Fruit fly (Drosophila melanogaster) whole organism, larva: ENCODE measurements around the gene Top2.

ENCODE experiments used
- noc ChIP-seq: fragments of 200-800 bp; sonication (Bioruptor generic); optimal IDR thresholded peaks from 3 replicates; lab custom pipeline; 2019; ENCODE audit warnings: missing biosample characterization, mild to moderate bottlenecking, missing genetic modification characterization, moderate library complexity

Top2 gene

DNA sequence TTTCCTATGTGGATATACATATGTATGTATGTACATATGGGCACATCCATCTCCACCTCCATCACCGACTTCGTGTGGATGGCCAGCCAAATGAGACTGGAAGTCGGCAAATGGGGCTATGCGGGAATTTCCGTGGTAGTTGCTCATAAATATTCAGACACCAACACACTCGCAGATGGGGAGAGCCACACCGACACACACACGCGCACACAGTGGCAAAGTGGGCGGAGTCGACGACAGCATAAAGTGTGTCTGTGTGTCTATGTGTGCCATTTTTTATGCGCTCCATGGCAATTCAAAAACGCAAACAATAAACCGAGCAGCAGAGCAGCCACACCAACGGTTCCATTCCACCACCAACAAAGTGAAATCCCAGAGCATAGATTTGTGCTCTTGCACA is 9.6 kb upstream of the Top2 start:
- TF ChIP-seq noc (tag; lab: Kevin White, UChicago) = no peak

DNA sequence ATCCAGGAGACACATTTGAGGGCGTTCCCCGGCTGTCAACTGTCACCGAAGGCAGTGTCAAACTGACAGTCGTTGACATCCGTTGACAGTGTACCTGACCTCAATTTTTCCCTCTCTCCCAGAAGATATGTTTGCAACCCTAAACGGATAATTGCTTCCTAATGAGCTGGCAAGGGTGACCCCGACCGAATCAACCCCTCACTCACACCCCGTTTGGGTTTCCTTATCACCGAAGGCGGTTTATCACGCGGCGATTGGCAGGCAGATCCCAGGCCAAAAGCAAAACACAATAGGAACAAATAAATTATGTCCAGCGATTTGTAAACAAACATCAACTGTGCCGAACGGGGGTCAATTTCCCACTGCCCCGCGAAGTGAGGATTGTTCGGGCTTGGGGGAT is 6.1 kb upstream of the Top2 start:
- TF ChIP-seq noc (tag; lab: Kevin White, UChicago) = no peak

DNA sequence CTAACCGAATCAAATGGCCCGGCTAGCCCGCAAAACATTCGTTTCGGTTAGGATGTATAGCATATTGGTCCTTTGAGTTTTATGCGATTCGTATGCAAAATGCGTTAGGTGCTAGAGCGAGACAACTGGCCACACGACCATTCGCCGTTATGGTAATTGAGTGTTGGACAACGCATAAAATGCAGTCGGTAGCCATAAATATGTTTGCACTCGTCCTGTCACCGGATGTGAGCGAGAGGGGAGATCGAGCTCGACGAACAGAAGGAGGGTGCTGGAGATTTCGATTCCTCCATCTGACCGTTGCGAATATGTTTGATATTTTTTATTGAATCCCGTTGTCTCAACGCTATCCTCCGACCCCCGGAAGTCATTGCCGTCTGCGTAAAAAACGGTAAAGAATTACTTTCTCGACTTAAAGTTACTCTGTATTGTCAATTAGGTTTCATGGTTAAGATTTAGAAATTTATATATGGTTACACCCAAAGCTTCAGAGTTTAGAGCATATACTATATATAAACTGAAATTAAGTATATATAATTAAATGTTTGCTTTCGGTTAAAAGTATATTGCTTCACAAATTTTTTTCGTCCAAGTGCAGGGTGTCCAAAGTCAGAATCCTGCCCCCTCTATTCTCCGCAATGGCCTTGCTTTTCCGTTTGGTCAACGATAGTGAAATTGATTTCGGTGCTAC is 4.7 kb upstream of the Top2 start:
- TF ChIP-seq noc (tag; lab: Kevin White, UChicago) = no peak

DNA sequence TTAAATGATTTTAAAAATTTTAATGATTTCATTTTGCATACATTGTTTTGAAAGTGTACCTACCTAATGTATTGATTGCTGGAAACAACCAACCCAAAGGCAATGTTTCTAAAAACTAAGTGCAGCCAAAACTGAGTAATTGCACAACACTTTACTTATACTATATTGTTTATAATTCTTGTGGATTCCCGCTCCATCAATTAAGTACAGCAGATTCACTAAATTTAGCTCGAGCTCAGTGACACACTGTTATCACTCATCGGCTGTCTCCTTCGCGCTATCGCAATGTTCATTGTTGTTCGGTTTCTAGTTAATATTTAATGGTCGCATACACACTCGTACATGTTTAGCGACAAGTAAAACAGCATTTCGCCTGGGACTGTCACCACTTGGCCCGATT is 2.4 kb upstream of the Top2 start:
- TF ChIP-seq noc (tag; lab: Kevin White, UChicago) = no peak

DNA sequence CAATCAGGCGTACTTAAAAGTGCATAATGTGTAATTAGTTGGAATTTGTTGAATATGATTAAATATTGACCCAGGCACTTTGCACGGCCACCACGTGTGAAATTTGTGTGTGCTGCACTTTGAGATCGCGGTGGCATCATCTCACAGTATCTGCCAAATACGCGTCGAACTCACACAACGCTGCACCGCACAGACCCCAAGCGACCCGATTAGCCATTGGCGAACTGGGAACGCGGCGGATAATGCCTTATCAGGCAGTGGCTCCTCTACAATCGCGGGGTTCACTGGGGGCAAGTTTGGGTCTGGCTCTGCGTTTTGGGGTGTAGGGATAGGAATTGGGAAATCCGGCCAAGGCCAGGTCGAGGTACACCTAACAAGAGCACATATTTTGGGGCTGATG is 1.9 kb upstream of the Top2 start:
- TF ChIP-seq noc (tag; lab: Kevin White, UChicago) = no peak

DNA sequence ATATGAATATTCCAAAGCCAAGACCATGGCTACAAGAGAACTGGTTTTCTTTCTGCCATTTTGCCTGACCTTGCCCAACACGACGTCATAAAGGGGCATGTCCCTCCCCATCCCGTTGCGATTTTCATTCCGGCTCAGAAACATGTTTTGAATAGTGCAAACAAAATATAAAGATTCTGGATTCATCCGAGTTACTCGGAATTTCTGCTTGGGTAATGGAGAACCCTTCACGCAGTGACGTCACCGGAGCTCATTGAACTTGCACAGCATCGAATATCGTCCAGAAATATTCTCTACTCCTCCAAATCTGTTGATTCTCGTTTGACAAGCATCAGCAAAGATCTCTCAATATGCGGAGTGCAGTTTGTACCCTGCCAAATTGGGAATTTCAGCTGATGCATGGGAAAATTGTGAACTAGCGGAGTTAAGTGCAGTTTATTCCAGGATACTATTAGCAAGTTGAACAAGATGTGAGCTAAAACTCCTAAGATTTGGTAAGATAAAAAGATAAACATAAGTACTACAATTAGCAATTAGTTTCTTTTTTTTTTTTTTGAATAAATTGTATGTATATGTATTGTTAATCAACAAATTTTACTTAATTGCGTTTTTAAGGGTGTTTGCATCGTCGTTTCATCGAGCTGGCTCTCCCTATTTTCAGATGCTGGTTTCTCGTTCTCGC is 921 bp upstream of the Top2 start, which contains the start of gene CG10026:
Gene CG10026, plus strand, starts transcription at position 187 of the 682 bp plus-strand sequence.
- no peak for TF ChIP-seq noc (tag; lab: Kevin White, UChicago)

DNA sequence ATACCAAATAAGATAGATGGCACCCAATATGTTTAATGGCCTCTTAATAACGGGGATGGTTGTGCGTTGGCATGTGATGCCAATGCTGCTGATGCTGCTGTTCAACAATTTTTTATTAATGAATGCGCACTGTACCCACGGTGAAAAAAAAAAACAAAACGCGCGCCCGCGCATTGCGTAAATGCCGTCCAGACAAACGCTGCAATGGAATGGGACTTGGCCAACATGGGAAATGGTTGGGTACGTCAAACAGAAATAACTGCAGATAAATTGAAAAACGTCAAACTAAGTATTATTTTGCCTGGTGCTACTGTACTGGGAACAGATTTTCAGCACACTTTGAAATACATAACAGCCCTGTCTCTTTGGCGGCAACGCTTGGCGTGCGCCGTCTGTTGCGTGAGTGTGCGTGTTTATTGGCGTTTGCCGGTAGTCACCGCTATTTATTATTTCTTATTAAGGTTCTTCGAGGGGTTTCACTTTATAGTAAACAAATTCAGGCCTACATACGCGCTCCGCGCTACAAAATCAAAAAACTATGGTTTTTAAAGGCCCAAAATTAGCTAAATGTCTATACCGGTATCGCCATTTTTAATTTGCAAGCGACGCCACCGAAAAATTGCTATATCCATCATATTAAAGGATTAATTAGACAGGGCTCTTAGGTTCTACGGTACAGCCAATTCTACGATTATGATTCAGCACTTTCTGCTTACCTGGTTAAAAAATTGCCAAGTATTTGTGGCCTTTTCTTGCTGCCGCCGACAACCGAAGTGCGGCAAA is 564 bp downstream of the Top2 start:
- peak; percentile 7 for TF ChIP-seq noc (tag; lab: Kevin White, UChicago)

DNA sequence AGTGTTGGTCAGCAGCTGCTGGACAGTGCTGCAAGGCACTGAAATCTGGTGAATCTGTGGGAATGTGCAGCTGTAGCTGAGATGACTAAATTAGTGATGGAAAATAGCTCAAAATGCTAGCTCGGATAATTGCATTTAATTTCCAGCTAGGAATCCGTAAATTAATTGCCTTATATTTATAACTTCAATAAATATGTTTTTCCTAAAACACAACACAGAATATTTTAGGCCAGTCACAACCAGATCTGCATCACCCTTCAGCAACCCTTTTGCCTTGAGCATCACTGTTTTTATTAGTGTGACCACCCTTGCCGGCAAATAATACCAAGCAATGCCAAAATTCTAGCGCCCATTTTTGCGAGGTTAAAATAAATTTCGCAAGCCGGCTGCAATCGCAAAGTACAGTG is 8.6 kb downstream of the Top2 start, which contains the start of gene Hs2st:
Gene Hs2st, minus strand, starts transcription at position 17 of the 407 bp plus-strand sequence.
- peak; percentile 91 for TF ChIP-seq noc (tag; lab: Kevin White, UChicago)

DNA sequence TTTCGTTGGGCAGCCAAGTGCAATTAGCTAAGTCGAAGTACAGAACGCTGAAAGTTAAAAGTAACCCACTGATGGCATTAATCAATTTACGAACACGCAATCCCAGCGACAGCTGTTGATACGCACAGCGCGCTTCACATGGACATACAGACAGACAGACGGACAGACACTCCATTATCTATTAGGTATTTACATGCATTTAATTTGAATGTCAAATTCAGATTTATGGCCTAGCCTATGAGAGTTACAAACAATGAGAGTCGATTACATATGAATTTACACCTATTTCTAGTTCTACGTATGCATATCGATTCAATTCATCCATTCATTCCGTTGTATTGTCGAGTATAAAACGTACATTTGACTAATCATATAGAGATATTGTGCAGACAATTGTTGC is 10.7 kb downstream of the Top2 start, which contains the start of gene CG10237:
Gene CG10237, minus strand, starts transcription at position 101 of the 400 bp plus-strand sequence.
- no peak for TF ChIP-seq noc (tag; lab: Kevin White, UChicago)

DNA sequence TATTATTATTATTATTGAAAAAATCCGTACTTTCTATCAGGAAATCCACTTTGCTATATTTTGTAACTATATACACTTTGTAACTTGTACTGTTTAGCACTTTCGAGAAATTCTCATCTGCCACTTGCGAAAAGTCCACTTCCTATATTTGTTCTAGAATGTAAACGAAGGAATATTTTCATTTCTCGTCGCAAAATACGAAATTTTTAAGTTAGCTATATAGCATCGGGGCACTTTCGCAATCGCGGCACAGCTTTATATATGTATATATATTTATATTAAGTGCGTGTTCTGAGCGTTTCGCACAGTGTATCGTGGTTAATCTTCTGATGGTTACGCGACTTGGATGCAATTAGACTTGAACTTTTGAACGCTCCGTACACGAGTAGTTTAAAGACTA is 11.5 kb downstream of the Top2 start, which contains the start of gene RanGAP:
Gene RanGAP, plus strand, starts transcription at position 169 of the 400 bp plus-strand sequence.
- TF ChIP-seq noc (tag; lab: Kevin White, UChicago) = no peak

DNA sequence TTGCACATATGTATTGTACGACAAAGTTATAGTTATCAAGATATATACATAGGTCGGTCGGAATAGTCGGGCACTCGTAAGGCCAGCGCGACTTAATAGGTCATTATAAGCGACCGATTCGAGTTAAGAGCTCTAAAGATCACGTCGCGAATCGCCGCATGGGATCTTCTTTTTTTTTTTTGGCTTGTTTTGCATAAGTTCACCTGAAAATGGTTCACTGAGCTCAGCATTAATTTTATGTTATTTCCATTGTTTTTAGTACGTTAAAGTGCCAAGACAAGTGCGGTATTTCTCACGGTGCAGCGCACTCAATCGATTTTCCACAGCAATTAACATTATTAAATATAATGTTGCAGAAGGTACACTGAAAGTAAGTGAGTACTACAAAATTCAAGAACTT is 12.0 kb downstream of the Top2 start:
- no peak for TF ChIP-seq noc (tag; lab: Kevin White, UChicago)

DNA sequence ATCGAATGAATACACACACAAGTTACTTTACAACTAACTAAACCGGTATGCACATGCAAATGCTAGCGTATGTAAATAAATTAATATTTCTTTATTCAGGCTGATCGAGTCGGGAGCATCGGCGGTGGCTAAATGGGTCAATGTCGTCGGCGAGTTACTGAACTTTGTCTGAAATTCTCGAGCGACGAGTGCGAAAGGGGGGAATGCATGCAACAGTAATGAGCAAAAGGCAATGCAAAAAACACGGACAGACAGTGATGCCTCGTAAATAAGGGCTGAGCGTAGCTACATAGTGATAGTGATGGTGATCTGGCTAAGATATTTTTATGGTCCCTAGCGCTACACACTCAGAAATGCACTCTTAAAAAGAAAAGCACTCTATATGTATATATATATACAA is 12.6 kb downstream of the Top2 start:
- TF ChIP-seq noc (tag; lab: Kevin White, UChicago) = no peak

DNA sequence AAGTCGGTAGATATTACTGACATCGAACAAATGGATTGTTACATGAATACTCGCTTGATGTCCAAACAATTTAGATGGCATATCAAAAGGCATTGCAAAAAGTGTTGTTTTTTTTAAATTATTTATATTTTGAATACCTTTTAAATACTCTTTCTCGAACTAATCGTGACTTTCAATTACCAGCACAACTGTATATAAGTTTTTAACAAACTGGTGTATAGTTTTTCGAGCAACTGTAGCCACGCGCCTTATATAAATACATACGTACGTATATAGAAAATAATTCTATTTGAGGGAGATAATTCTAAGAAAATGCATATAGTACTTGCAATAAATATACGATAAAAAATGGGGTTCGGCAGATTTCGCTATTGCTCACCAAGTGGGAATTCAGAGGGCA is 13.0 kb downstream of the Top2 start:
- TF ChIP-seq noc (tag; lab: Kevin White, UChicago) = no peak

DNA sequence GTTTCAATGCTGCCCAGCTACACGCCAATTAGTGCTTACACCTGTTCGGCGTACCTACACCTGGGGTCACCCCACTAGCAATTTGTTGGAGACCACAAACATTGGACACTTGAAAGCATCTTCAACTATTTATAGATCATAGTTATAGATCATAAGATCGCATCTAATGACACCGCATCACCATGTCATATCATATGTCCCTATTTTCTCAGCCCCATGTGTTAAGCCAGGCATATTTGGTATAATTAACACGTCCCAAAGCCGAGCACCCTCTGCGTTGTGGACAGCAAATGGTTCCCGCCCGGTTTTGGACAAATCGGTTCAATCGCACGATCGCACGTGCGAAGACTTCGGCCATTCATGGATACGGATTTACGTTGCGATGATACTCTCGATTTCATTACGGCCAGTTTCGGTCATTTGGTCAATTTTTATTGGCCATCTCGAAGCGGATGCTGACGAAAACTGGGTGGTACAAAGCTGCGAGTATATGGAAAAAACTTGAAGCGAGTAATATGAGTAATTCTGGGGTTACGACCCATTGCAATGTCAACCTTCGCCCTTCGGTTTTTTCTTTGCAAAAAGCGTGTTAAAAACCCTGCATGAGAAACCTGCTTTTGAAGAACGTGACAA is 13.6 kb downstream of the Top2 start:
- no peak for TF ChIP-seq noc (tag; lab: Kevin White, UChicago)
